Worm (Caenorhabditis elegans) whole organism, L4 larva: ENCODE measurements around the gene glr-7.
A peak's percentile ranks its signal among the peaks of the same experiment; 100 is the strongest.

ENCODE experiments used
- F10B5.3 ChIP-seq: sonication (generic microtip); optimal IDR thresholded peaks from 2 replicates; lab custom pipeline; 2016; ENCODE audit warnings: mild to moderate bottlenecking, missing genetic modification characterization, missing compliant biosample characterization
- T26A8.4 ChIP-seq: fragments of 200-800 bp; sonication (Bioruptor generic); IDR thresholded peaks from 2 replicates; pipeline ENCODE4 v1.3.6; 2022; ENCODE audit warnings: missing genetic modification characterization, missing compliant biosample characterization
- Y5F2A.4 ChIP-seq: fragments of 200-800 bp; sonication (Bioruptor generic); optimal IDR thresholded peaks from 2 replicates; lab custom pipeline; 2018; ENCODE audit warnings: mild to moderate bottlenecking, missing genetic modification characterization, missing compliant biosample characterization
- Y75B8A.6 ChIP-seq: fragments of 200-800 bp; sonication (Bioruptor generic); IDR thresholded peaks from 2 replicates; pipeline ENCODE4 v1.3.6; 2022; ENCODE audit warnings: missing genetic modification reagents, missing genetic modification characterization, missing compliant biosample characterization
- aha-1 ChIP-seq: fragments of 150-350 bp; peaks from one replicate; lab custom pipeline; 2014; ENCODE audit warnings: missing biosample characterization, missing genetic modification characterization
- ceh-44 ChIP-seq: fragments of 200-800 bp; sonication (Bioruptor generic); IDR thresholded peaks from 2 replicates; pipeline ENCODE4 v1.3.6; 2022; ENCODE audit warnings: missing genetic modification reagents, missing genetic modification characterization, missing compliant biosample characterization
- ceh-82 ChIP-seq: sonication (generic microtip); optimal IDR thresholded peaks from 2 replicates; lab custom pipeline; 2017; ENCODE audit warnings: missing biosample characterization, missing genetic modification characterization
- daf-16 ChIP-seq, 3 experiments: sonication (generic microtip); optimal IDR thresholded peaks; 2 replicates each; lab custom pipeline; 2016 to 2017; ENCODE audit warnings: missing genetic modification characterization in 3 of 3, missing genetic modification reagents in 3 of 3, mild to moderate bottlenecking in 2 of 3, missing compliant biosample characterization in 2 of 3, missing biosample characterization in 1 of 3, moderate library complexity in 1 of 3
- daf-8 ChIP-seq: fragments of 200-800 bp; sonication (Bioruptor generic); IDR thresholded peaks from 2 replicates; pipeline ENCODE4 v1.3.6; 2022; ENCODE audit warnings: missing genetic modification characterization, missing compliant biosample characterization
- dmd-6 ChIP-seq: fragments of 200-800 bp; sonication (Bioruptor generic); IDR thresholded peaks from 2 replicates; pipeline ENCODE4 v1.3.6; 2022; ENCODE audit warnings: missing genetic modification reagents, missing genetic modification characterization, missing compliant biosample characterization
- dmd-8 ChIP-seq: fragments of 200-800 bp; sonication (Bioruptor generic); IDR thresholded peaks from 2 replicates; pipeline ENCODE4 v1.3.6; 2022; ENCODE audit warnings: missing genetic modification characterization, missing compliant biosample characterization
- dve-1 ChIP-seq: sonication (generic microtip); optimal IDR thresholded peaks from 2 replicates; lab custom pipeline; 2017; ENCODE audit warnings: antibody characterized with exemption, mild to moderate bottlenecking, missing genetic modification characterization, missing compliant biosample characterization; ENCODE audit not compliant: insufficient read depth
- hlh-11 ChIP-seq: fragments of 200-800 bp; sonication (Bioruptor generic); optimal IDR thresholded peaks from 2 replicates; lab custom pipeline; 2018; ENCODE audit warnings: mild to moderate bottlenecking, missing genetic modification characterization, missing compliant biosample characterization
- hlh-30 ChIP-seq: sonication (generic microtip); optimal IDR thresholded peaks from 2 replicates; lab custom pipeline; 2017; ENCODE audit warnings: antibody characterized with exemption, mild to moderate bottlenecking, missing genetic modification characterization, missing compliant biosample characterization; ENCODE audit not compliant: insufficient read depth
- hmg-1.1 ChIP-seq: fragments of 200-800 bp; sonication (Bioruptor generic); IDR thresholded peaks from 2 replicates; pipeline ENCODE4 v1.3.6; 2022; ENCODE audit warnings: missing genetic modification reagents, missing genetic modification characterization, missing compliant biosample characterization
- lin-1 ChIP-seq: fragments of 200-800 bp; sonication (Bioruptor generic); IDR thresholded peaks from 2 replicates; pipeline ENCODE4 v1.3.6; 2022; ENCODE audit warnings: missing genetic modification reagents, missing genetic modification characterization, missing compliant biosample characterization
- lin-13 ChIP-seq: fragments of 150-350 bp; optimal IDR thresholded peaks from 2 replicates; lab custom pipeline; 2014; ENCODE audit warnings: missing biosample characterization, missing genetic modification reagents, missing genetic modification characterization
- madf-9 ChIP-seq: fragments of 200-800 bp; sonication (Bioruptor generic); conservative IDR thresholded peaks from 2 replicates; pipeline ENCODE4 v1.3.6; 2022; ENCODE audit warnings: missing genetic modification reagents, missing genetic modification characterization, missing compliant biosample characterization
- mdt-29 ChIP-seq: fragments of 200-800 bp; sonication (Bioruptor generic); IDR thresholded peaks from 2 replicates; pipeline ENCODE4 v1.3.6; 2022; ENCODE audit warnings: missing genetic modification reagents, missing genetic modification characterization, missing compliant biosample characterization
- mxl-2 ChIP-seq: fragments of 200-800 bp; sonication (Bioruptor generic); conservative IDR thresholded peaks from 2 replicates; pipeline ENCODE4 v1.3.6; 2022; ENCODE audit warnings: missing genetic modification reagents, missing genetic modification characterization, missing compliant biosample characterization
- mxl-3 ChIP-seq: fragments of 200-800 bp; sonication (Bioruptor generic); optimal IDR thresholded peaks from 2 replicates; lab custom pipeline; 2018; ENCODE audit warnings: mild to moderate bottlenecking, missing genetic modification characterization, missing compliant biosample characterization
- nhr-11 ChIP-seq: fragments of 150-350 bp; optimal IDR thresholded peaks from 2 replicates; lab custom pipeline; 2014; ENCODE audit warnings: missing biosample characterization, missing genetic modification characterization
- nhr-237 ChIP-seq: sonication (generic microtip); optimal IDR thresholded peaks from 2 replicates; lab custom pipeline; 2017; ENCODE audit warnings: missing biosample characterization, missing genetic modification characterization
- nhr-25 ChIP-seq: sonication (generic microtip); optimal IDR thresholded peaks from 2 replicates; lab custom pipeline; 2017; ENCODE audit warnings: missing genetic modification characterization, mild to moderate bottlenecking, missing compliant biosample characterization, antibody characterized with exemption, moderate library complexity, borderline replicate concordance; ENCODE audit not compliant: insufficient read depth
- nhr-28 ChIP-seq: fragments of 150-350 bp; optimal IDR thresholded peaks from 2 replicates; lab custom pipeline; 2014; ENCODE audit warnings: missing biosample characterization, missing genetic modification characterization
- nhr-48 ChIP-seq: sonication (generic microtip); optimal IDR thresholded peaks from 2 replicates; lab custom pipeline; 2016; ENCODE audit warnings: mild to moderate bottlenecking, missing genetic modification characterization, missing compliant biosample characterization
- nhr-6 ChIP-seq: fragments of 150-350 bp; optimal IDR thresholded peaks from 2 replicates; lab custom pipeline; 2014; ENCODE audit warnings: missing biosample characterization, missing genetic modification characterization
- nhr-76 ChIP-seq: fragments of 150-350 bp; optimal IDR thresholded peaks from 2 replicates; lab custom pipeline; 2014; ENCODE audit warnings: missing biosample characterization, missing genetic modification characterization
- nhr-77 ChIP-seq: fragments of 150-350 bp; optimal IDR thresholded peaks from 2 replicates; lab custom pipeline; 2014; ENCODE audit warnings: missing biosample characterization, missing genetic modification characterization
- pha-4 ChIP-seq, 2 experiments: fragments of 150-350 bp in 1 of 2; fragments of 200-800 bp in 1 of 2; sonication (Bioruptor generic) in 1 of 2; IDR thresholded peaks in 1 of 2; optimal IDR thresholded peaks in 1 of 2; 2 replicates each; pipeline versions ENCODE4 v1.3.6 to Lab custom; 2014 to 2022; ENCODE audit warnings: missing genetic modification characterization in 2 of 2, missing genetic modification reagents in 2 of 2, missing biosample characterization in 1 of 2, missing compliant biosample characterization in 1 of 2
- php-3 ChIP-seq: fragments of 200-800 bp; sonication (Bioruptor generic); IDR thresholded peaks from 2 replicates; pipeline ENCODE4 v1.3.6; 2022; ENCODE audit warnings: missing genetic modification reagents, missing genetic modification characterization, missing compliant biosample characterization
- pqm-1 ChIP-seq: sonication (generic microtip); optimal IDR thresholded peaks from 2 replicates; lab custom pipeline; 2017; ENCODE audit warnings: missing biosample characterization, missing genetic modification characterization
- rbr-2 ChIP-seq: sonication (generic microtip); optimal IDR thresholded peaks from 2 replicates; lab custom pipeline; 2016; ENCODE audit warnings: missing genotype, missing genetic modification characterization, missing compliant biosample characterization
- sdz-12 ChIP-seq: fragments of 200-800 bp; sonication (Bioruptor generic); optimal IDR thresholded peaks from 2 replicates; lab custom pipeline; 2018; ENCODE audit warnings: mild to moderate bottlenecking, missing genetic modification characterization, missing compliant biosample characterization
- set-16 ChIP-seq: fragments of 200-800 bp; sonication (Bioruptor generic); IDR thresholded peaks from 2 replicates; pipeline ENCODE4 v1.3.6; 2022; ENCODE audit warnings: missing genetic modification reagents, missing genetic modification characterization, missing compliant biosample characterization
- unc-62 ChIP-seq, 3 experiments: fragments of 150-350 bp in 1 of 3; sonication (generic microtip); optimal IDR thresholded peaks in 2 of 3; peaks in 1 of 3; 1 replicate in 1 of 3; 2 replicates in 2 of 3; lab custom pipeline; 2014 to 2017; ENCODE audit warnings: missing biosample characterization in 3 of 3, missing genetic modification characterization in 3 of 3, missing genetic modification reagents in 3 of 3, missing genotype in 1 of 3
- zfp-2 ChIP-seq: sonication (generic microtip); optimal IDR thresholded peaks from 2 replicates; lab custom pipeline; 2016; ENCODE audit warnings: mild to moderate bottlenecking, missing genetic modification characterization, missing compliant biosample characterization
- zip-11 ChIP-seq: fragments of 200-800 bp; sonication (Bioruptor generic); IDR thresholded peaks from 2 replicates; pipeline ENCODE4 v1.3.6; 2022; ENCODE audit warnings: missing genetic modification characterization, missing compliant biosample characterization

glr-7 gene

ce11 chrX:2441163-2441562, 21.5 kb upstream of the glr-7 start:
- TF ChIP-seq T26A8.4 (no peak), sdz-12 (no peak), nhr-11 (tag; lab: Kevin White, UChicago) (no peak), aha-1 (tag; lab: Kevin White, UChicago) (peak; percentile 88), lin-1 (GFP tag; lab: Robert Waterston, UW) (no peak)

- TF ChIP-seq madf-9 (no peak), dmd-6 (peak; percentile 59), Y5F2A.4 (GFP tag; lab: Kevin White, UChicago) (no peak), ceh-82 (tag; lab: Kevin White, UChicago) (no peak), mdt-29 (no peak), nhr-77 (tag; lab: Kevin White, UChicago) (peak; percentile 46), pqm-1 (tag; lab: Kevin White, UChicago) (peak; percentile 67), mxl-2 (no peak), ceh-44 (GFP tag; lab: Robert Waterston, UW) (no peak), hlh-11 (tag; lab: Kevin White, UChicago) (peak; percentile 74), pha-4 (GFP tag; IDR thresholded peaks at IDR 0.05; lab: Robert Waterston, UW) (no peak), pha-4 (tag; optimal IDR thresholded peaks at IDR 0.05; lab: Kevin White, UChicago) (no peak), daf-16 (GFP tag; optimal IDR thresholded peaks at IDR 0.05; lab: Kevin White, UChicago) (no peak), daf-16 (tag; optimal IDR thresholded peaks at IDR 0.05; lab: Kevin White, UChicago) (peak; percentile 96), nhr-28 (tag; lab: Kevin White, UChicago) (peak; percentile 64), Y75B8A.6 (GFP tag; lab: Robert Waterston, UW) (no peak), zip-11 (GFP tag; lab: Robert Waterston, UW) (no peak), nhr-6 (tag; lab: Kevin White, UChicago) (peak; percentile 4), unc-62 (GFP tag; optimal IDR thresholded peaks at IDR 0.05 in 1 of 2; lab: Kevin White, UChicago) (no peak), unc-62 (tag; optimal IDR thresholded peaks at IDR 0.05; lab: Kevin White, UChicago) (no peak), F10B5.3 (tag; lab: Kevin White, UChicago) (no peak), nhr-25 (tag; lab: Kevin White, UChicago) (no peak)
Measured at ce11 chrX:2439728-2440127, 20.1 kb upstream of the glr-7 start.

- TF ChIP-seq rbr-2 (tag; lab: Kevin White, UChicago) (no peak), nhr-237 (no peak), php-3 (no peak), dmd-6 (no peak), mxl-3 (GFP tag; lab: Kevin White, UChicago) (no peak), hlh-30 (tag; lab: Kevin White, UChicago) (peak; percentile 41), nhr-76 (tag; lab: Kevin White, UChicago) (no peak)
Measured at ce11 chrX:2439309-2439708, 19.6 kb upstream of the glr-7 start.

- no peak for TF ChIP-seq unc-62 (GFP tag; optimal IDR thresholded peaks at IDR 0.05 in 1 of 2; lab: Kevin White, UChicago)
- no peak for TF ChIP-seq unc-62 (tag; optimal IDR thresholded peaks at IDR 0.05; lab: Kevin White, UChicago)
- TF ChIP-seq F10B5.3 (tag; lab: Kevin White, UChicago): no peak
- TF ChIP-seq lin-1 (GFP tag; lab: Robert Waterston, UW): no peak
- no peak for TF ChIP-seq rbr-2 (tag; lab: Kevin White, UChicago)
- TF ChIP-seq sdz-12: no peak
Measured at ce11 chrX:2438857-2439256, 19.2 kb upstream of the glr-7 start, which contains the start of gene gid-2. Gene gid-2 (minus strand): TSS chrX:2438957.

ce11 chrX:2435353-2435752, 15.7 kb upstream of the glr-7 start:
- TF ChIP-seq dve-1 (tag; lab: Kevin White, UChicago) (peak; percentile 14), hlh-11 (tag; lab: Kevin White, UChicago) (peak; percentile 35), hmg-1.1 (GFP tag; lab: Robert Waterston, UW) (0 out of 2 replicates have a peak, but pooled peaks have one; percentile 9), dmd-8 (0 out of 2 replicates have a peak, but pooled peaks have one; percentile 39), set-16 (GFP tag; lab: Robert Waterston, UW) (peak; percentile 35; the same call in 1 of the 2 replicates), lin-13 (GFP tag; lab: Kevin White, UChicago) (peak; percentile 19), dmd-6 (peak; percentile 60), zfp-2 (no peak), daf-8 (GFP tag; lab: Robert Waterston, UW) (no peak), nhr-48 (tag; lab: Kevin White, UChicago) (peak; percentile 29), hlh-30 (tag; lab: Kevin White, UChicago) (no peak)
- TF ChIP-seq, all 104 proteins: peak for 8
